Worm (Caenorhabditis elegans): ENCODE data around the gene drh-1.

DNA sequence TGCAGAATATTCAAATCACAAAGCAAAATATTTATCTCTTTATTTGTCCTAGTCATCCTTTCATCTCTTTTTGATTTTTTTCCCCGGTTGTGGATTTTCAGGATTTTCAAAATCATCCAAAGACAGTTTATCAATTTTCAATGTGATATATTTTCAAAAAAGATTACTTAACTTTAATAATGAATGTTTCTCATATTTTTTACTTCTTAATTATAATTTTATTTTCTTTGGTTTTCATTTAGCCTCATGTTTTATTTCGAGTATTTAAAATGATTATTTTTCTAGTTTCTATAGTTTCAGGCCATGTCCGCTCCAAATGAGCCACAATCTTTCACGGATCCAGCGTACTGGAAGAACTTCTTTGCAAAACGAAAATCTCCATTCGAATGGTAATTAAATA is 21.6 kb upstream of the drh-1 start, which contains the start of gene metl-13:
- TF ChIP-seq unc-130 (GFP tag; optimal IDR thresholded peaks at IDR 0.05) (no peak), aly-2 (tag; optimal IDR thresholded peaks at IDR 0.05) (no peak), snpc-4 (tag; optimal IDR thresholded peaks at IDR 0.05) (no peak), mep-1 (tag; optimal IDR thresholded peaks at IDR 0.05) (no peak), tag-97 (GFP tag; IDR thresholded peaks at IDR 0.05) (no peak), lir-3 (tag; optimal IDR thresholded peaks at IDR 0.05) (no peak), unc-39 (tag; optimal IDR thresholded peaks at IDR 0.05) (no peak), fos-1 (tag; optimal IDR thresholded peaks at IDR 0.05) (no peak), hlh-30 (tag; optimal IDR thresholded peaks at IDR 0.05; ENCODE audit: insufficient read depth) (no peak)

Measured in whole organism, L4 larva.